Worm (Caenorhabditis elegans): ENCODE data around the gene sptf-2.

Gene sptf-2

DNA sequence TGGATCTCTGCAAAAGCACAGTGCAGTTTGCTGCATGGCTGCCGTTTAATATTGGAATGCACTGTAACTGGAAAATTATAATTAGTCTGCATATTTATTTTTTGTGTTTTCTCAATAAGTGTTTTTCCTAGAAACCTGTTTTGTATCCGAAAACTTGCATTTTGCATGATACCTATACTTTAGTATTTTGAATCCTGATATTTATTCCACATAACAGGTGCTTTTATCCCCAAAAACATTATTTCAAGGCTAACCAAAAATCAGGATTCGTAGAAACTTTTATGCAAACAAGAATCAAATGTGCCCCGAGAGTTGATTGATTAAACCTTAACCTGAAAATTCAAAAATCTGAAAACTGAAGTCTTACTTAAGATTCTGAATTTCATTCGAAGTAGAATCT is 14.7 kb upstream of the sptf-2 start:
- TF ChIP-seq hlh-4 (tag; optimal IDR thresholded peaks at IDR 0.05) (peak; percentile 93), nhr-47 (tag; optimal IDR thresholded peaks at IDR 0.05) (peak; percentile 15), nhr-71 (tag; optimal IDR thresholded peaks at IDR 0.05) (peak; percentile 15), nhr-20 (tag; optimal IDR thresholded peaks at IDR 0.05) (no peak)

DNA sequence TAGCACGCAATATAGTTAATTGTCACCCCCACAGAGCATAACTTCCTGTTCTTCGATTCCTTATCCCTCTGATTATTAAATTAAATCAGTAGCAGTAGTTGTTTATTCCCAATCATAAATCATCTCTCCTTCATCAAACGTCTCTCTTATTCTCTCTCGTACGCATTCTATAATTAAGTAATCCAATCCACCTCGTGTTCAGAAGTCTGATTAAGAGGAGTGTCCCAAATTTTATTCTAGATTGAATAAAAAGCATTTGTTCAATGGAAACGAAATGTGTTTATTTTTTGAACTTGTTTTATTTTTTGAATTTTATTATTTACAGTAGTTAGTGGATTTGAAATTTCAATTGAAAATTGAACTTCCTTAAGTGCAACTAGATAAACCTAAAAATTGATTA is 13.9 kb upstream of the sptf-2 start:
- TF ChIP-seq fkh-8 (tag; optimal IDR thresholded peaks at IDR 0.05) (peak; percentile 23), nhr-76 (tag; optimal IDR thresholded peaks at IDR 0.05) (no peak), ceh-8 (GFP tag; optimal IDR thresholded peaks at IDR 0.05) (peak; percentile 75), alr-1 (tag; optimal IDR thresholded peaks at IDR 0.05; ENCODE audit: borderline replicate concordance) (no peak), nhr-71 (tag; optimal IDR thresholded peaks at IDR 0.05) (peak; percentile 9), xbp-1 (tag; optimal IDR thresholded peaks at IDR 0.05) (no peak), nhr-47 (tag; optimal IDR thresholded peaks at IDR 0.05) (peak; percentile 0)

DNA sequence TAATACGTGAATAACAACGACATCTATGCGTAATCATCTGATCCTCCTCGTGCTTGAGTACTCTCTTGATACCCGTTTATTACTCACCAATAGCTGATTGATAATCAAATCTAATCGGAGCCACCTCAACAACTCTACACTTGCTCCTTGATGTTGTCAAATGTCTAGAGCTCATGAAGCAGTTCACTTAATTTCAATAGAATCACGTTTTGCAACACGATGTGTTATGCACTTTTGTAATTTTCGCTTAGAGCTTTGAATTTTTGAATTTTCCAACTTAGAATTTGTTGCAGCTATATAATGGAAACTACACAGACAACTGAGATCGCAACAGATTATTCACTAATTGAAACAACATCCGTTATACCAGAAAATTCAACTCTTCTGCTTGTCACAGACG is 12.8 kb upstream of the sptf-2 start, which contains the start of gene T22C8.1:
Gene T22C8.1, plus strand, starts transcription at position 301 of the 400 bp plus-strand sequence.
- TF ChIP-seq lin-14 (GFP tag; optimal IDR thresholded peaks at IDR 0.05) (no peak), hlh-4 (tag; optimal IDR thresholded peaks at IDR 0.05) (no peak), ces-1 (GFP tag; optimal IDR thresholded peaks at IDR 0.05) (no peak), mep-1 (tag; optimal IDR thresholded peaks at IDR 0.05) (no peak), jun-1 (tag; optimal IDR thresholded peaks at IDR 0.05) (no peak), isw-1 (GFP tag; IDR thresholded peaks at IDR 0.05) (no peak), efl-3 (GFP tag; optimal IDR thresholded peaks at IDR 0.05) (no peak), tbx-2 (tag; optimal IDR thresholded peaks at IDR 0.05) (no peak), egl-13 (tag; optimal IDR thresholded peaks at IDR 0.05) (no peak)

DNA sequence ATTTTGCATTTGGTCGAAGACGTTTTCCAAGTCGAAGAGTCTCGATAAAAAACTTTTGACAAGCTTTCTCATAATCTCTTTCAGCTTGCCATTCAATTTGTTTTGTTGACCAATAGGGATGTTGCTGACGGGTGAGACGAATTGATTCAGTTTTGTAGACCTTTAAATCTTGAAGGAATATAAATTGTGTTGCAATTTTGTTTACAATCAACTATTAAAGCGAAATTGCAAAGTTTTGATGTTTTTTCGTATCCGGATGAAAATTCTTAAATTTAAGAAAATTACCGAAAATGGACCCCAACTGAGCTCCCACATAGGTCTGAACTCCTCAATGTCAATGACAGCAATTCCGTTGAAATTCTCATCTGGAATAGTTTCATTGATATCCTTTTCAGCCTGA is 9.1 kb upstream of the sptf-2 start:
- TF ChIP-seq efl-1 (optimal IDR thresholded peaks at IDR 0.05) = no peak
- peak in 1 of 2 experiments; percentile 12 for TF ChIP-seq efl-1 (GFP tag; optimal IDR thresholded peaks at IDR 0.05 in 1 of 2)
- no peak for TF ChIP-seq fos-1 (tag; optimal IDR thresholded peaks at IDR 0.05)

DNA sequence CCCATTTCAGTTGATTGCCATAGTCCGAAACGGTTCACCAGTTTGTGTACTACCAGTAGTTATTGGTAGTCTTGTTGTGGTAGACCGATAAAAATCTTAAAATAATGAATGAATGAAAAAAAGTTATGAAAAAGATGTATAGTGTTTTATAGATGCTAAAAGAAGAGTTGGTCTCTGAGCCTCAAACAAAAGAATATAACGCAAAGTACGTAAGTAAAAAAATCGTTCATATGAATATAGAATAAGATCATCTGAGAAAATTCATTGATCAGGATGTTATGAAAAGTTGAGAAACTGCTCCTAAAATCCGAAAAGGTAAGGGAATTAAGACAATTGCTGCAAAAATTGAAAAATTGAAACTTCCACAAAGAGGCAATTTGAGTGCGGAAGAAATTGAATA is 7.7 kb upstream of the sptf-2 start, which contains the start of gene chhy-1:
Gene chhy-1, minus strand, starts transcription at position 101 of the 400 bp plus-strand sequence.
- no peak for TF ChIP-seq nhr-20 (tag; optimal IDR thresholded peaks at IDR 0.05)
- no peak for TF ChIP-seq grh-1 (GFP tag; IDR thresholded peaks at IDR 0.05)
- TF ChIP-seq tbx-2 (tag; optimal IDR thresholded peaks at IDR 0.05) = no peak
- TF ChIP-seq ceh-90 (tag; optimal IDR thresholded peaks at IDR 0.05) = no peak
- TF ChIP-seq mab-9 (GFP tag; IDR thresholded peaks at IDR 0.05) = no peak
- no peak for TF ChIP-seq snu-23 (GFP tag; optimal IDR thresholded peaks at IDR 0.05)
- TF ChIP-seq vab-15 (tag; optimal IDR thresholded peaks at IDR 0.05) = no peak
- TF ChIP-seq swsn-7 (tag; optimal IDR thresholded peaks at IDR 0.05) = no peak
- no peak for TF ChIP-seq nhr-71 (tag; optimal IDR thresholded peaks at IDR 0.05)
- no peak for TF ChIP-seq nhr-237 (tag; optimal IDR thresholded peaks at IDR 0.05)
- no peak for TF ChIP-seq dsc-1 (tag; optimal IDR thresholded peaks at IDR 0.05)
- TF ChIP-seq lin-13 (GFP tag; optimal IDR thresholded peaks at IDR 0.05) = no peak
- no peak for TF ChIP-seq nhr-47 (tag; optimal IDR thresholded peaks at IDR 0.05)

DNA sequence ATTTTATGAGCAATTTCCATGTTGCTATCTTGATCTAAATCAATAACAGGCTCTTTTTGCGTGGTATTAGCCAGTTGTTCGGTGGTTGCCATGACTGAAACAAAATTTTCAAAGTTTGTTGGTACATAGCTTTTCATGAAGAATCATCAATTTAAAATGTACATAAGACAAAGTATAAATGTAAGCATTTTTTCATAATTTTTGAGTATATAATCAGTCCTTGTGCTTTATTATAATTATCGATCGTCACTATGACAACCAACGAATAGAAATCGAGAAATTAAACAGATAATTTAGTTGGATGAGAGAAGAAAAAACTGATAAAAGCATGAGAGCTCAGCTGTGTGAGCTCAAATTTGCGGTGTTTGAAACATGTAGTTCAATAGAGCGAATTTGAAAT is 3.4 kb upstream of the sptf-2 start, which contains the start of gene T22C8.3:
Gene T22C8.3, minus strand, starts transcription at position 101 of the 400 bp plus-strand sequence.
- TF ChIP-seq dpl-1 (GFP tag; optimal IDR thresholded peaks at IDR 0.05) = peak in 1 of 3 experiments; percentile 4
- no peak for TF ChIP-seq mdl-1 (tag; optimal IDR thresholded peaks at IDR 0.05)

DNA sequence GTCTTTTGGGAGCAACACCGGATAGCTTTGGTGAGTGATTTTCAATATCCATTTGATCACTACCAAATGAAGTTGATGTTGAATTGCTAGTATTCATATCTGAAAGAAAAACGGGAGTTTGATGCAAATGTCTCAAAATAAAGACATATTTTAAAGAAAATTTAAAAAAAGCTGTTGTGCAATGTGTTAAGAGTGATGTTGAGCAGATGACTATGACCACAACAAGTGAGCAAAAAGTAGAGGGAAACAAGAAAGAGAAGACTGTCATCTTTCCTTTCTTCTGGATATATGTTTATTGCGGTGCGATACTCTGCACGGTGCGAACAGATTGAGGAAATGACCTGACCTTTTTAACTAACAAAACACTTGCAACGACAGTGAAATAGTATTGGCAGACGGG is 1.9 kb upstream of the sptf-2 start, which contains the start of gene T22C8.4:
Gene T22C8.4, minus strand, starts transcription at position 101 of the 400 bp plus-strand sequence.
- TF ChIP-seq nhr-90 (tag; optimal IDR thresholded peaks at IDR 0.05; ENCODE audit: poor library complexity) = no peak

Data from whole organism, L1 larva.